Fruit fly (Drosophila melanogaster) whole organism, adult: ENCODE measurements around the gene Spn28Da.
A peak's percentile ranks its signal among the peaks of the same experiment; 100 is the strongest.

Source experiments
- CG1620 ChIP-seq: fragments of 200-800 bp; sonication (Bioruptor generic); optimal IDR thresholded peaks from 2 replicates; lab custom pipeline; 2016; ENCODE audit warnings: missing biosample characterization, missing genetic modification characterization
- CG33017 ChIP-seq: fragments of 200-800 bp; sonication (Bioruptor generic); optimal IDR thresholded peaks from 2 replicates; lab custom pipeline; 2018; ENCODE audit warnings: missing biosample characterization, mild to moderate bottlenecking, missing genetic modification characterization, moderate library complexity
- CG7045 ChIP-seq: fragments of 200-800 bp; sonication (Bioruptor generic); optimal IDR thresholded peaks from 2 replicates; lab custom pipeline; 2017; ENCODE audit warnings: missing biosample characterization, mild to moderate bottlenecking, missing genetic modification characterization
- CG7101 ChIP-seq: fragments of 200-800 bp; sonication (Bioruptor generic); optimal IDR thresholded peaks from 2 replicates; lab custom pipeline; 2018; ENCODE audit warnings: missing biosample characterization, mild to moderate bottlenecking, missing genetic modification characterization, moderate library complexity
- Clk ChIP-seq: fragments of 200-800 bp; sonication (Bioruptor generic); optimal IDR thresholded peaks from 2 replicates; lab custom pipeline; 2017; ENCODE audit warnings: missing biosample characterization, missing genetic modification characterization
- Crg-1 ChIP-seq: fragments of 200-800 bp; sonication (Bioruptor generic); optimal IDR thresholded peaks from 2 replicates; lab custom pipeline; 2016; ENCODE audit warnings: missing biosample characterization, missing genetic modification characterization
- bab1 ChIP-seq: fragments of 200-800 bp; sonication (Bioruptor generic); optimal IDR thresholded peaks from 3 replicates; lab custom pipeline; 2019; ENCODE audit warnings: missing biosample characterization, mild to moderate bottlenecking, missing genetic modification characterization, moderate library complexity
- kay ChIP-seq: fragments of 200-800 bp; sonication (Bioruptor generic); peaks from one replicate; lab custom pipeline; 2016; ENCODE audit warnings: missing biosample characterization, missing genetic modification characterization, borderline replicate concordance
- ovo ChIP-seq: fragments of 200-800 bp; sonication (Bioruptor generic); optimal IDR thresholded peaks from 2 replicates; lab custom pipeline; 2016; ENCODE audit warnings: missing biosample characterization, missing genetic modification characterization
- pad ChIP-seq: fragments of 200-800 bp; sonication (Bioruptor generic); optimal IDR thresholded peaks from 3 replicates; lab custom pipeline; 2017; ENCODE audit warnings: missing biosample characterization, missing genetic modification characterization, mild to moderate bottlenecking, moderate library complexity, missing genetic modification reagents
- toe ChIP-seq: fragments of 200-800 bp; sonication (Bioruptor generic); optimal IDR thresholded peaks from 2 replicates; lab custom pipeline; 2016; ENCODE audit warnings: missing biosample characterization, missing genetic modification characterization

dm6 chr2L:7932091-7932769 lies 43.3 kb upstream of the Spn28Da start:
- TF ChIP-seq CG33017 = no peak
- peak; percentile 39 for TF ChIP-seq CG7101
- no peak for TF ChIP-seq Crg-1 (GFP tag; lab: Kevin White, UChicago)
- TF ChIP-seq bab1 (GFP tag; lab: Kevin White, UChicago) = no peak
- peak; percentile 70 for TF ChIP-seq CG7045 (GFP tag; lab: Kevin White, UChicago)
- TF ChIP-seq CG1620 = no peak
- TF ChIP-seq kay (GFP tag; lab: Kevin White, UChicago) = peak; percentile 49
- TF ChIP-seq ovo (GFP tag; lab: Kevin White, UChicago) = no peak
- no peak for TF ChIP-seq pad (GFP tag; lab: Kevin White, UChicago)
- no peak for TF ChIP-seq Clk (GFP tag; lab: Kevin White, UChicago)
- TF ChIP-seq toe = no peak
